Fruit fly (Drosophila melanogaster): ENCODE results near the gene CG13116.

CG13116 gene

DNA sequence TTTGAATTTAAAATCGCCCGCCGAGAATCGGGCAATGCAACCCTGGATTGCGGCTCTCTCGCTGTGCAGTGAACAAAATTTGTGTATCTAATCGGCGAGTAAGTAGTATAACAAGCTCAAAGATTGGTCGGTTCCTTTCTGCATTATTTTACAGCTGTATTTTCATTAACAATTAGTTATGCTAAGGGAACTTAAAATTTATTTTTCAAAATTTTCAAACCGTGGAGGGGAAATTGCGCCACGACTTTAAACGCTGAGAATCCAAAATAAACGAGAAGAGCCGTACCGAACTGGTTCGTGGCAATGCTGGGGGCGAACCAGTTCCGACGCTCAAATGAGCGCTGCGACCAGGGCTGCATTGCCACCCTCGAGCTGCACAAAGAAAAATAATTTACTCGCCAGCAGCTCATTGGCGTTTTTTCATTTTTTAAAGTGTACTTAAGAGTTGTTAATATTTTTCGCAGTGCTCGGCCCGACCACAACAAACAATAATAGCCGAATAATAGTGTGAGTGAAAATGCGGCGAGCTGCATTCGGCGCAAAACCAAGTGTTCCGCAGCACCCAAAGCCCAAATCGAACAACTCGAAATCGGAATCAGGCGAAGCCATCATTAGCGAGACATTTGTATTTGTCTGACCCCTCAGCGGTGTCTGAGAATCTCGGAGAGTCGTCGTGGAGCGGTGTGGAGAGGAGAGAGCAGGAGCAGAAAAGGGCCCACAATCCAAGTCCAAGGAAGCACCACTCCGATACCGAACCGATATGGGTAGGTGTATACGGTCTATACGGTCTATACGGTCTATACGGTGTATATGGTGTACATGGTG is 28.5 kb downstream of the CG13116 start, which contains the start of gene zf30C (continued):
- TF ChIP-seq psq (GFP tag; optimal IDR thresholded peaks at IDR 0.05) (peak; percentile 43), sim (GFP tag; IDR thresholded peaks at IDR 0.05) (no peak), CG7928 (GFP tag; optimal IDR thresholded peaks at IDR 0.05) (peak; percentile 95), nau (GFP tag; optimal IDR thresholded peaks at IDR 0.05) (no peak), H15 (GFP tag; IDR thresholded peaks at IDR 0.05) (peak; percentile 83), CG11093 (GFP tag; IDR thresholded peaks at IDR 0.05) (peak; percentile 78; the same call in 2 of the 3 replicates), bab2 (GFP tag; optimal IDR thresholded peaks at IDR 0.05) (peak; percentile 92), caup (GFP tag; optimal IDR thresholded peaks at IDR 0.05; ENCODE audit: severe bottlenecking) (peak; percentile 80), CG10267 (tag; optimal IDR thresholded peaks at IDR 0.05) (peak; percentile 70), en (GFP tag; optimal IDR thresholded peaks at IDR 0.05) (peak; percentile 74), CG18764 (GFP tag; optimal IDR thresholded peaks at IDR 0.05) (peak; percentile 78), CG1602 (GFP tag; optimal IDR thresholded peaks at IDR 0.05) (peak; percentile 75), hb (GFP tag; IDR thresholded peaks at IDR 0.05; ENCODE audit: partially characterized antibody) (no peak), cas (GFP tag; IDR thresholded peaks at IDR 0.05) (peak; percentile 89), Fer1 (GFP tag; optimal IDR thresholded peaks at IDR 0.05) (peak; percentile 67), unpg (GFP tag; optimal IDR thresholded peaks at IDR 0.05) (peak; percentile 81), CG2202 (tag; optimal IDR thresholded peaks at IDR 0.05) (peak; percentile 41), CG17912 (GFP tag; optimal IDR thresholded peaks at IDR 0.05) (no peak), CG3838 (GFP tag; optimal IDR thresholded peaks at IDR 0.05) (peak; percentile 55), disco-r (GFP tag; optimal IDR thresholded peaks at IDR 0.05) (peak; percentile 62), CG11504 (tag; optimal IDR thresholded peaks at IDR 0.05) (peak; percentile 74), dimm (GFP tag; IDR thresholded peaks at IDR 0.05) (peak; percentile 30; the same call in 1 of the 2 replicates), Mad (GFP tag; optimal IDR thresholded peaks at IDR 0.05) (peak; percentile 88), CG12071 (GFP tag; optimal IDR thresholded peaks at IDR 0.05) (peak; percentile 61), CG1233 (GFP tag; optimal IDR thresholded peaks at IDR 0.05) (peak; percentile 62), grau (tag; optimal IDR thresholded peaks at IDR 0.05) (peak; percentile 72), Usf (GFP tag; optimal IDR thresholded peaks at IDR 0.05) (peak; percentile 61), CG12104 (GFP tag; optimal IDR thresholded peaks at IDR 0.05) (peak; percentile 67), bowl (GFP tag; IDR thresholded peaks at IDR 0.05) (peak; percentile 39; the same call in 1 of the 2 replicates), CG7556 (GFP tag; optimal IDR thresholded peaks at IDR 0.05) (peak; percentile 71), tup (GFP tag; optimal IDR thresholded peaks at IDR 0.05) (peak; percentile 79), gsb (GFP tag; IDR thresholded peaks at IDR 0.05) (peak; percentile 70), luna (GFP tag; optimal IDR thresholded peaks at IDR 0.05) (peak; percentile 87), nerfin-2 (GFP tag; IDR thresholded peaks at IDR 0.05; ENCODE audit: partially characterized antibody) (0 out of 2 replicates have a peak, but pooled peaks have one; percentile 30), ap (GFP tag; IDR thresholded peaks at IDR 0.05) (peak; percentile 68), CG32767 (GFP tag; IDR thresholded peaks at IDR 0.05) (no peak; the same call in none of the 2 replicates), corto (GFP tag; optimal IDR thresholded peaks at IDR 0.05) (peak; percentile 30), CG17361 (GFP tag; IDR thresholded peaks at IDR 0.05) (peak; percentile 77), Sin3A (optimal IDR thresholded peaks at IDR 0.05) (peak; percentile 78), Ravus (GFP tag; IDR thresholded peaks at IDR 0.05) (peak; percentile 14; the same call in 1 of the 2 replicates), Bteb2 (GFP tag; optimal IDR thresholded peaks at IDR 0.05) (peak; percentile 85), Stat92E (GFP tag; optimal IDR thresholded peaks at IDR 0.05) (peak in 1 of 3 experiments; percentile 33), Ada2b (GFP tag; IDR thresholded peaks at IDR 0.05) (peak; percentile 76), B-H1 (GFP tag; IDR thresholded peaks at IDR 0.05) (peak; percentile 79), CG1832 (GFP tag; optimal IDR thresholded peaks at IDR 0.05) (no peak), pita (GFP tag; optimal IDR thresholded peaks at IDR 0.05) (no peak), dati (GFP tag; IDR thresholded peaks at IDR 0.05) (peak; percentile 55; the same call in 1 of the 2 replicates), CHES-1-like (GFP tag; optimal IDR thresholded peaks at IDR 0.05) (peak; percentile 93), schlank (tag; optimal IDR thresholded peaks at IDR 0.05) (peak; percentile 78)
